Worm (Caenorhabditis elegans): Measurements from ENCODE around the gene dhs-15.

- TF ChIP-seq ceh-82 (tag; optimal IDR thresholded peaks at IDR 0.05) (no peak), mdl-1 (tag; optimal IDR thresholded peaks at IDR 0.05) (no peak), nhr-237 (tag; optimal IDR thresholded peaks at IDR 0.05) (no peak), Y5F2A.4 (GFP tag; optimal IDR thresholded peaks at IDR 0.05) (no peak), ZK337.2 (GFP tag; IDR thresholded peaks at IDR 0.05) (no peak), snpc-4 (tag; optimal IDR thresholded peaks at IDR 0.05) (no peak), zfp-3 (GFP tag; conservative IDR thresholded peaks at IDR 0.05) (no peak)
These were observed 27.4 kb downstream of the dhs-15 start, which contains the start of gene srg-62 for ce11 chrV:2742298-2742697.
